Fruit fly (Drosophila melanogaster) whole organism, embryonic: ENCODE measurements around the gene fusl.

Experiments
- Abd-B ChIP-seq: fragments of 200-800 bp; sonication (Bioruptor generic); optimal IDR thresholded peaks from 2 replicates; lab custom pipeline; 2018; ENCODE audit warnings: missing biosample characterization, mild to moderate bottlenecking, missing genetic modification characterization, moderate library complexity
- Blimp-1 ChIP-seq: fragments of 200-800 bp; sonication (Bioruptor generic); optimal IDR thresholded peaks from 3 replicates; lab custom pipeline; 2018; ENCODE audit warnings: missing biosample characterization, missing genetic modification characterization, mild to moderate bottlenecking, moderate library complexity, missing genetic modification reagents
- CG10274 ChIP-seq: fragments of 200-800 bp; sonication (Bioruptor generic); optimal IDR thresholded peaks from 3 replicates; lab custom pipeline; 2017; ENCODE audit warnings: missing biosample characterization, mild to moderate bottlenecking, missing genetic modification characterization
- CG11695 ChIP-seq: fragments of 200-800 bp; sonication (Bioruptor generic); IDR thresholded peaks from 3 replicates; pipeline ENCODE4 v1.3.6; 2022; ENCODE audit warnings: missing biosample characterization, missing genetic modification characterization
- CG12744 ChIP-seq: fragments of 200-800 bp; sonication (Bioruptor generic); optimal IDR thresholded peaks from 2 replicates; lab custom pipeline; 2016; ENCODE audit warnings: missing biosample characterization, missing genetic modification characterization
- CG13894 ChIP-seq: fragments of 200-800 bp; sonication (Bioruptor generic); optimal IDR thresholded peaks from 3 replicates; lab custom pipeline; 2018; ENCODE audit warnings: missing biosample characterization, mild to moderate bottlenecking, missing genetic modification characterization, moderate library complexity
- CG14050 ChIP-seq: fragments of 200-800 bp; sonication (Bioruptor generic); IDR thresholded peaks from 3 replicates; pipeline ENCODE4 v1.3.6; 2022; ENCODE audit warnings: missing biosample characterization, missing genetic modification characterization
- CG15601 ChIP-seq: fragments of 200-800 bp; sonication (Bioruptor generic); optimal IDR thresholded peaks from 3 replicates; lab custom pipeline; 2019; ENCODE audit warnings: missing biosample characterization, mild to moderate bottlenecking, missing genetic modification characterization, moderate library complexity
- CG18476 ChIP-seq: fragments of 200-800 bp; sonication (Bioruptor generic); optimal IDR thresholded peaks from 2 replicates; lab custom pipeline; 2016; ENCODE audit warnings: missing biosample characterization, mild to moderate bottlenecking, missing genetic modification characterization
- CG32772 ChIP-seq: fragments of 200-800 bp; sonication (Bioruptor generic); IDR thresholded peaks from 2 replicates; pipeline ENCODE4 v1.3.6; 2022; ENCODE audit warnings: missing biosample characterization, missing genetic modification characterization
- CG34376 ChIP-seq: fragments of 200-800 bp; sonication (Bioruptor generic); optimal IDR thresholded peaks from 2 replicates; lab custom pipeline; 2018; ENCODE audit warnings: missing biosample characterization, mild to moderate bottlenecking, missing genetic modification characterization
- CG4360 ChIP-seq: fragments of 200-800 bp; sonication (Bioruptor generic); IDR thresholded peaks from 2 replicates; pipeline ENCODE4 v1.3.6; 2022; ENCODE audit warnings: missing biosample characterization, missing genetic modification characterization
- CG5180 ChIP-seq: fragments of 200-800 bp; sonication (Bioruptor generic); optimal IDR thresholded peaks from 3 replicates; lab custom pipeline; 2017; ENCODE audit warnings: missing biosample characterization, missing genetic modification characterization, mild to moderate bottlenecking, moderate library complexity, missing genetic modification reagents
- CG7556 ChIP-seq: fragments of 200-800 bp; sonication (Bioruptor generic); optimal IDR thresholded peaks from 2 replicates; lab custom pipeline; 2017; ENCODE audit warnings: missing biosample characterization, mild to moderate bottlenecking, missing genetic modification characterization
- CG7786 ChIP-seq: fragments of 200-800 bp; sonication (Bioruptor generic); optimal IDR thresholded peaks from 2 replicates; lab custom pipeline; 2016; ENCODE audit warnings: missing biosample characterization, missing genetic modification characterization
- CG7963 ChIP-seq: fragments of 200-800 bp; sonication (Bioruptor generic); IDR thresholded peaks from 3 replicates; pipeline ENCODE4 v1.3.6; 2022; ENCODE audit warnings: missing biosample characterization, missing genetic modification characterization; ENCODE audit not compliant: partially characterized antibody
- CG8359 ChIP-seq: fragments of 200-800 bp; sonication (Bioruptor generic); optimal IDR thresholded peaks from 2 replicates; lab custom pipeline; 2017; ENCODE audit warnings: missing biosample characterization, mild to moderate bottlenecking, missing genetic modification characterization, borderline replicate concordance
- Chrac-16 ChIP-seq: fragments of 200-800 bp; sonication (Bioruptor generic); optimal IDR thresholded peaks from 3 replicates; lab custom pipeline; 2016; ENCODE audit warnings: missing biosample characterization, missing genetic modification characterization
- Fer1 ChIP-seq: fragments of 200-800 bp; sonication (Bioruptor generic); optimal IDR thresholded peaks from 2 replicates; lab custom pipeline; 2017; ENCODE audit warnings: missing biosample characterization, mild to moderate bottlenecking, missing genetic modification characterization
- Fer3 ChIP-seq: fragments of 200-800 bp; sonication (Bioruptor generic); optimal IDR thresholded peaks from 2 replicates; lab custom pipeline; 2018; ENCODE audit warnings: missing biosample characterization, mild to moderate bottlenecking, missing genetic modification characterization, moderate library complexity
- HLHmδ ChIP-seq: fragments of 200-800 bp; sonication (Bioruptor generic); optimal IDR thresholded peaks from 2 replicates; lab custom pipeline; 2018; ENCODE audit warnings: missing biosample characterization, mild to moderate bottlenecking, missing genetic modification characterization, moderate library complexity
- Hr3 ChIP-seq: fragments of 200-800 bp; sonication (Bioruptor generic); optimal IDR thresholded peaks from 3 replicates; lab custom pipeline; 2016; ENCODE audit warnings: missing biosample characterization, missing genetic modification characterization
- Hr51 ChIP-seq, 2 experiments: fragments of 200-800 bp; sonication (Bioruptor generic); optimal IDR thresholded peaks; 2 replicates in 1 of 2; 3 replicates in 1 of 2; lab custom pipeline; 2016 to 2018; ENCODE audit warnings: missing biosample characterization in 2 of 2, missing genetic modification characterization in 2 of 2, mild to moderate bottlenecking in 1 of 2, moderate library complexity in 1 of 2
- Mrtf ChIP-seq: fragments of 200-800 bp; sonication (Bioruptor generic); IDR thresholded peaks from 3 replicates; pipeline ENCODE4 v1.3.6; 2022; ENCODE audit warnings: missing biosample characterization, missing genetic modification characterization
- Myb ChIP-seq: fragments of 200-800 bp; sonication (Bioruptor generic); optimal IDR thresholded peaks from 2 replicates; lab custom pipeline; 2016; ENCODE audit warnings: missing biosample characterization, missing genetic modification characterization
- NK7.1 ChIP-seq: fragments of 200-800 bp; sonication (Bioruptor generic); optimal IDR thresholded peaks from 3 replicates; lab custom pipeline; 2016; ENCODE audit warnings: missing biosample characterization, missing genetic modification characterization
- PHDP ChIP-seq: fragments of 200-800 bp; sonication (Bioruptor generic); optimal IDR thresholded peaks from 3 replicates; lab custom pipeline; 2018; ENCODE audit warnings: missing biosample characterization, mild to moderate bottlenecking, missing genetic modification characterization, moderate library complexity
- Sox102F ChIP-seq: fragments of 200-800 bp; sonication (Bioruptor generic); optimal IDR thresholded peaks from 2 replicates; lab custom pipeline; 2018; ENCODE audit warnings: missing biosample characterization, mild to moderate bottlenecking, missing genetic modification characterization, moderate library complexity
- Xbp1 ChIP-seq: fragments of 200-800 bp; sonication (Bioruptor generic); optimal IDR thresholded peaks from 3 replicates; lab custom pipeline; 2016; ENCODE audit warnings: missing biosample characterization, mild to moderate bottlenecking, missing genetic modification characterization
- al ChIP-seq: fragments of 200-800 bp; sonication (Bioruptor generic); IDR thresholded peaks from 2 replicates; pipeline ENCODE4 v1.3.6; 2022; ENCODE audit warnings: missing biosample characterization, missing genetic modification characterization
- cad ChIP-seq: fragments of >200 bp; optimal IDR thresholded peaks from 2 replicates; lab custom pipeline; 2017; ENCODE audit warnings: missing biosample characterization, missing genetic modification characterization
- ci ChIP-seq: fragments of 200-800 bp; sonication (Bioruptor generic); IDR thresholded peaks from 3 replicates; pipeline ENCODE4 v1.3.6; 2022; ENCODE audit warnings: missing biosample characterization, missing genetic modification characterization
- ewg ChIP-seq: fragments of 200-800 bp; sonication (Bioruptor generic); optimal IDR thresholded peaks from 3 replicates; lab custom pipeline; 2017; ENCODE audit warnings: mild to moderate bottlenecking, missing biosample characterization, missing genetic modification reagents, missing genetic modification characterization
- grau ChIP-seq: fragments of 200-800 bp; optimal IDR thresholded peaks from 3 replicates; lab custom pipeline; 2019; ENCODE audit warnings: missing biosample characterization, mild to moderate bottlenecking, missing genetic modification characterization, moderate library complexity
- kni ChIP-seq: fragments of 200-800 bp; sonication (Bioruptor generic); optimal IDR thresholded peaks from 3 replicates; lab custom pipeline; 2017; ENCODE audit warnings: mild to moderate bottlenecking, missing biosample characterization, missing genetic modification reagents, missing genetic modification characterization
- lbe ChIP-seq: fragments of 200-800 bp; sonication (Bioruptor generic); optimal IDR thresholded peaks from 2 replicates; lab custom pipeline; 2016; ENCODE audit warnings: missing biosample characterization, mild to moderate bottlenecking, missing genetic modification characterization
- luna ChIP-seq: fragments of 200-800 bp; sonication (Bioruptor generic); optimal IDR thresholded peaks from 2 replicates; lab custom pipeline; 2016; ENCODE audit warnings: missing biosample characterization, missing genetic modification characterization
- nerfin-2 ChIP-seq: fragments of 200-800 bp; sonication (Bioruptor generic); IDR thresholded peaks from 2 replicates; pipeline ENCODE4 v1.3.6; 2022; ENCODE audit warnings: missing biosample characterization, missing genetic modification characterization; ENCODE audit not compliant: partially characterized antibody
- nom ChIP-seq: fragments of 200-800 bp; sonication (Bioruptor generic); optimal IDR thresholded peaks from 2 replicates; lab custom pipeline; 2017; ENCODE audit warnings: missing biosample characterization, missing genetic modification characterization, mild to moderate bottlenecking, moderate library complexity, missing genetic modification reagents
- pho ChIP-seq: fragments of 200-800 bp; sonication (Bioruptor generic); optimal IDR thresholded peaks from 2 replicates; lab custom pipeline; 2016; ENCODE audit warnings: missing biosample characterization, missing genetic modification characterization
- prd ChIP-seq, 3 experiments: fragments of >200 bp in 2 of 3; fragments of 200-800 bp in 1 of 3; sonication (Bioruptor generic) in 1 of 3; optimal IDR thresholded peaks in 2 of 3; IDR thresholded peaks in 1 of 3; 2 replicates in 2 of 3; 3 replicates in 1 of 3; pipeline versions ENCODE4 v1.3.6 to Lab custom; 2017 to 2022; ENCODE audit warnings: missing biosample characterization in 1 of 3, missing genetic modification characterization in 1 of 3
- psq ChIP-seq: fragments of 200-800 bp; sonication (Bioruptor generic); optimal IDR thresholded peaks from 2 replicates; lab custom pipeline; 2017; ENCODE audit warnings: missing biosample characterization, missing genetic modification characterization
- slbo ChIP-seq: fragments of 200-800 bp; sonication (Bioruptor generic); IDR thresholded peaks from 2 replicates; pipeline ENCODE4 v1.3.6; 2022; ENCODE audit warnings: missing biosample characterization, missing genetic modification characterization
- tin ChIP-seq: fragments of 200-800 bp; sonication (Bioruptor generic); optimal IDR thresholded peaks from 3 replicates; lab custom pipeline; 2016; ENCODE audit warnings: missing biosample characterization, missing genetic modification characterization
- vvl ChIP-seq: fragments of 200-800 bp; sonication (Bioruptor generic); IDR thresholded peaks from 2 replicates; pipeline ENCODE4 v1.3.6; 2022; ENCODE audit warnings: missing biosample characterization, missing genetic modification characterization
- zen ChIP-seq: fragments of 200-800 bp; sonication (Bioruptor generic); optimal IDR thresholded peaks from 3 replicates; lab custom pipeline; 2018; ENCODE audit warnings: missing biosample characterization, mild to moderate bottlenecking, missing genetic modification characterization, moderate library complexity
- zfh1 ChIP-seq: fragments of 200-800 bp; sonication (Bioruptor generic); IDR thresholded peaks from 3 replicates; pipeline ENCODE4 v1.3.6; 2022; ENCODE audit warnings: missing biosample characterization, missing genetic modification characterization

fusl gene

DNA sequence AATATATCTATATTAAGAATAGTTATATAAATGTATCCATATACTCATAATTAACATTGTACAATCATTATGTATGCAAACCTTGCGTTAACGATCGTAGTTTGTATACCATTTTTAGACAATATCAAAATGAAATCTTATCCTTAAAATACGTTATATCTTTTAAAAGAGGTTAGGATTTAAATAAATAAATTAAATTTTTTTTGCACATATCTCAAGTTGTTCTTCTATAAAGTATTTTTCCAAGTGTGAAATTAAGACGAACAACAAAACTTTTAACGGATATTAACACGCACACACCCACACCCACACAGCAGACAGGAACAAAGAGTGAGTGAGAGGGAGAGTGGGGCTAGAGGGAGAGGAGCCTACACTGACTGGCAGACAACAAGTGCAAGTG is 48.0 kb downstream of the fusl start (continued):
- TF ChIP-seq zen (tag; lab: Kevin White, UChicago) (no peak), Hr3 (no peak), CG13894 (no peak), psq (GFP tag; lab: Kevin White, UChicago) (no peak), Blimp-1 (GFP tag; lab: Kevin White, UChicago) (peak; percentile 25), lbe (GFP tag; lab: Kevin White, UChicago) (peak; percentile 25), Abd-B (no peak), prd (optimal IDR thresholded peaks at IDR 0.05; lab: Kevin White, UChicago) (no peak), prd (GFP tag; IDR thresholded peaks at IDR 0.05; lab: Robert Waterston, UW) (no peak), ewg (GFP tag; lab: Kevin White, UChicago) (no peak), CG11695 (GFP tag; lab: Robert Waterston, UW) (no peak)

DNA sequence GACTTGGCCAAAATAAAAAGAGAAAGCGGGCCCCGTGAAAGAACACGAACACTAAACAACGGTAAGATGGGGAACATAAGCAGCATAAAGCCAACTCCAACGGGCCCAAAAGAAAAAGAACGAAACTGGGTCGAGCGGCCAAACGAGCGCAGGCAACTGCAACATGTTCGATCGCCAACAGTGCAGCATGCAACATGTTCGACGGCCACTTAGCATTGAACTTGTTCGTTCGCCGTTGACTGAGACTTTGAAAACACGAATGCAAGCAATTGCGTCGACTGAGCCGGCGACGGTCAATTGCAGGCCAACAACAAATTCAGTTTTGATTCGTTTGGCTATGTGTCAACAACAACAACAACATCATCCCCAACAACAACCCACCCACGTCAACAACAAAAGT is 49.2 kb downstream of the fusl start, which contains the start of gene vri:
Gene vri (plus strand): TSS at position 224 of the 400 bp plus-strand sequence.
- TF ChIP-seq CG5180 (GFP tag; lab: Kevin White, UChicago) = peak; percentile 98
- peak; percentile 43 for TF ChIP-seq kni
- TF ChIP-seq Blimp-1 (GFP tag; lab: Kevin White, UChicago) = peak; percentile 70
- TF ChIP-seq CG4360 (GFP tag; lab: Robert Waterston, UW) = peak; percentile 79
- TF ChIP-seq CG7556 (GFP tag; lab: Kevin White, UChicago) = no peak
- 0 out of 3 replicates have a peak, but pooled peaks have one; percentile 25 for TF ChIP-seq ci (GFP tag; lab: Robert Waterston, UW)
- no peak for TF ChIP-seq CG34376 (GFP tag; lab: Kevin White, UChicago)
- peak; percentile 26 for TF ChIP-seq CG15601 (tag; lab: Kevin White, UChicago)

DNA sequence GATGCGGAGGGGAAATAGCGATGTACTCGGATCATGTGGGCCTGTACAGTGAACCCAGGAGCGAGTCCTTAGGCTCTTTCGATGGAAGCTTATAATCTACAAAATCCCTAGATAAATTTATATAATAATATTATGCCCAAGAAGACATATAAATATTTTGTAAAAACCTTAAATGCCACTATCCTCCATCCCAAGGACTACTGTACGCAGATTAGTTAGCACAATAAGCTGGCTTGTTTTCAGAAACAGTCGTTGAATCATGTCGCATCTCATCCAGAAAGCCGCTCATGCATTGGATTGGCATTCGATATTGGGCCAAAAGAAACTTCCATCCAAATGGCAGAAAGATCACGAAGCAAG is 49.6 kb downstream of the fusl start:
- TF ChIP-seq al (GFP tag; lab: Robert Waterston, UW) (no peak), pho (GFP tag; lab: Kevin White, UChicago) (no peak), CG7786 (GFP tag; lab: Kevin White, UChicago) (no peak), PHDP (tag; lab: Kevin White, UChicago) (no peak), tin (GFP tag; lab: Kevin White, UChicago) (no peak), Xbp1 (GFP tag; lab: Kevin White, UChicago) (no peak), luna (no peak), Hr51 (GFP tag; optimal IDR thresholded peaks at IDR 0.05; lab: Kevin White, UChicago) (no peak), slbo (GFP tag; lab: Robert Waterston, UW) (no peak), cad (GFP tag; lab: Kevin White, UChicago) (no peak), Fer1 (GFP tag; lab: Kevin White, UChicago) (no peak), NK7.1 (GFP tag; lab: Kevin White, UChicago) (no peak), grau (tag; lab: Kevin White, UChicago) (no peak), CG7963 (GFP tag; lab: Robert Waterston, UW) (no peak), CG32772 (GFP tag; lab: Robert Waterston, UW) (no peak), Chrac-16 (GFP tag; lab: Kevin White, UChicago) (no peak), lbe (GFP tag; lab: Kevin White, UChicago) (peak; percentile 32), nerfin-2 (GFP tag; lab: Robert Waterston, UW) (0 out of 2 replicates have a peak, but pooled peaks have one; percentile 42), HLHmδ (GFP tag; lab: Kevin White, UChicago) (no peak), Fer3 (tag; lab: Kevin White, UChicago) (no peak), CG10274 (GFP tag; lab: Kevin White, UChicago) (no peak), nom (GFP tag; lab: Kevin White, UChicago) (peak; percentile 35), CG18476 (no peak), CG14050 (no peak), Sox102F (GFP tag; lab: Kevin White, UChicago) (no peak), zfh1 (GFP tag; lab: Robert Waterston, UW) (no peak), CG12744 (GFP tag; lab: Kevin White, UChicago) (no peak), vvl (GFP tag; lab: Robert Waterston, UW) (no peak), Mrtf (GFP tag; lab: Robert Waterston, UW) (0 out of 3 replicates have a peak, but pooled peaks have one; percentile 6), CG8359 (no peak), Myb (GFP tag; lab: Kevin White, UChicago) (no peak)
